Fruit fly (Drosophila melanogaster): Measurements from ENCODE around the gene CG17681.
A peak's percentile ranks its signal among the peaks of the same experiment; 100 is the strongest.

The CG17681 gene

DNA sequence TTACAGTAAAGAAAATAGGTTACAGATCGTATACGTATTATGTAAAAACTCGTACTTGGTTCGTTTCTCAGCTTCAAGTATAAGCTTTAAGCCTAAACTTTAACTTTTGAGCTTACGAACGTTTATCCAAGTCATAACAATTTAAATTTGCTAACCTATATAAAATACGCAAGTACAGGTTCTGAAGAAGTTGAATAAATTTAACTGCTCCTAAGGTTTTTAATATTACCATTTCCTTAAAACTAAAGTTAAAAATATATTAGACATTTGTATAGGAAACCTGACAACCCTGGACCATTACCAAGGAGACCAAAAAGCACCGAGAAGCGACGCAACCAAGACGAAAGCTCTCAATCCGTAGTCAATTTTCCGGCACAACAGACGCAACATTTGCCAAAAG is 33.3 kb upstream of the CG17681 start, which contains the start of gene CG5758 (continued):
- peak in 1 of 2 experiments; percentile 57 for TF ChIP-seq Hr51 (GFP tag; optimal IDR thresholded peaks at IDR 0.05)
- TF ChIP-seq pros (GFP tag; optimal IDR thresholded peaks at IDR 0.05), result no peak
- peak; percentile 5 for TF ChIP-seq Nf-YC (tag; optimal IDR thresholded peaks at IDR 0.05)
- peak; percentile 30 for TF ChIP-seq CG12299 (tag; optimal IDR thresholded peaks at IDR 0.05)
- peak; percentile 9 for TF ChIP-seq Meics (GFP tag; optimal IDR thresholded peaks at IDR 0.05)
- no peak for TF ChIP-seq CG7745 (tag; optimal IDR thresholded peaks at IDR 0.05)
- TF ChIP-seq ci (GFP tag; IDR thresholded peaks at IDR 0.05), result 0 out of 3 replicates have a peak, but pooled peaks have one; percentile 37
- no peak for TF ChIP-seq stwl (tag; optimal IDR thresholded peaks at IDR 0.05)
- TF ChIP-seq Fer2 (tag; optimal IDR thresholded peaks at IDR 0.05), result no peak
- TF ChIP-seq CG17568 (GFP tag; optimal IDR thresholded peaks at IDR 0.05), result no peak
- TF ChIP-seq Hsf (GFP tag; optimal IDR thresholded peaks at IDR 0.05), result peak; percentile 32
- no peak for TF ChIP-seq tgo (GFP tag; IDR thresholded peaks at IDR 0.05)
- TF ChIP-seq CG2678 (tag; optimal IDR thresholded peaks at IDR 0.05), result peak; percentile 36
- TF ChIP-seq CG11504 (tag; optimal IDR thresholded peaks at IDR 0.05), result peak; percentile 59
- no peak for TF ChIP-seq al (GFP tag; IDR thresholded peaks at IDR 0.05)
- TF ChIP-seq CG15514 (GFP tag; optimal IDR thresholded peaks at IDR 0.05), result peak; percentile 51
- TF ChIP-seq Fer1 (GFP tag; optimal IDR thresholded peaks at IDR 0.05), result peak; percentile 36
- TF ChIP-seq Bgb (GFP tag; IDR thresholded peaks at IDR 0.05; ENCODE audit: partially characterized antibody), result peak; percentile 49; the same call in 1 of the 2 replicates
- TF ChIP-seq ato (GFP tag; IDR thresholded peaks at IDR 0.05; ENCODE audit: partially characterized antibody), result no peak
- TF ChIP-seq croc (GFP tag; conservative IDR thresholded peaks at IDR 0.05), result no peak
- peak; percentile 25 for TF ChIP-seq mam (GFP tag; optimal IDR thresholded peaks at IDR 0.05)
- TF ChIP-seq Pdp1 (GFP tag; optimal IDR thresholded peaks at IDR 0.05), result peak in 1 of 2 experiments; percentile 64
- peak; percentile 36 for TF ChIP-seq CG30403 (GFP tag; optimal IDR thresholded peaks at IDR 0.05)
- TF ChIP-seq CG12104 (GFP tag; optimal IDR thresholded peaks at IDR 0.05), result no peak
- peak; percentile 39 for TF ChIP-seq sug (tag; optimal IDR thresholded peaks at IDR 0.05)
- no peak for TF ChIP-seq hkb (optimal IDR thresholded peaks at IDR 0.05)
- peak; percentile 53; the same call in 1 of the 2 replicates for TF ChIP-seq hkb (GFP tag; IDR thresholded peaks at IDR 0.05)
- TF ChIP-seq CG9817 (tag; optimal IDR thresholded peaks at IDR 0.05), result peak; percentile 16
- TF ChIP-seq CG10654 (GFP tag; optimal IDR thresholded peaks at IDR 0.05), result no peak
- TF ChIP-seq CG32532 (GFP tag; IDR thresholded peaks at IDR 0.05), result peak; percentile 42; the same call in 1 of the 2 replicates
- TF ChIP-seq dmrt11E (tag; optimal IDR thresholded peaks at IDR 0.05), result no peak
- no peak for TF ChIP-seq bsh (GFP tag; optimal IDR thresholded peaks at IDR 0.05)
- peak; percentile 31 for TF ChIP-seq B-H2 (GFP tag; optimal IDR thresholded peaks at IDR 0.05)
- TF ChIP-seq hbn (GFP tag; IDR thresholded peaks at IDR 0.05; ENCODE audit: partially characterized antibody), result no peak
- TF ChIP-seq tap (tag; optimal IDR thresholded peaks at IDR 0.05), result no peak
- TF ChIP-seq Sox102F (GFP tag; optimal IDR thresholded peaks at IDR 0.05), result peak; percentile 29
- peak; percentile 36 for TF ChIP-seq CG3281 (GFP tag; optimal IDR thresholded peaks at IDR 0.05)
- TF ChIP-seq gfzf (GFP tag; optimal IDR thresholded peaks at IDR 0.05), result peak; percentile 10
- TF ChIP-seq CG18599 (GFP tag; optimal IDR thresholded peaks at IDR 0.05), result peak; percentile 58
- TF ChIP-seq gro (GFP tag; optimal IDR thresholded peaks at IDR 0.05), result peak; percentile 38
- no peak for TF ChIP-seq crc (GFP tag; optimal IDR thresholded peaks at IDR 0.05)
- TF ChIP-seq CoRest (tag; optimal IDR thresholded peaks at IDR 0.05), result peak; percentile 27
- no peak for TF ChIP-seq CG31224 (GFP tag; IDR thresholded peaks at IDR 0.05)
- TF ChIP-seq aop (GFP tag; IDR thresholded peaks at IDR 0.05), result no peak
- no peak for TF ChIP-seq CG18476 (GFP tag; optimal IDR thresholded peaks at IDR 0.05)
- TF ChIP-seq pho (GFP tag; optimal IDR thresholded peaks at IDR 0.05), result peak; percentile 22
- TF ChIP-seq CG16779 (GFP tag; IDR thresholded peaks at IDR 0.05), result no peak
- 0 out of 2 replicates have a peak, but pooled peaks have one; percentile 6 for TF ChIP-seq CG6689 (GFP tag; IDR thresholded peaks at IDR 0.05)
- peak; percentile 44 for TF ChIP-seq gem (tag; optimal IDR thresholded peaks at IDR 0.05)
- peak; percentile 45 for TF ChIP-seq Dek (tag; optimal IDR thresholded peaks at IDR 0.05)

Measured in whole organism, embryonic.